Fruit fly (Drosophila melanogaster) whole organism, pupa: ENCODE data around the gene CG3625.

Source experiments
- CG12605 ChIP-seq: fragments of 200-800 bp; sonication (Bioruptor generic); IDR thresholded peaks from 2 replicates; pipeline ENCODE4 v1.3.6; 2022; ENCODE audit warnings: missing biosample characterization, missing genetic modification characterization
- CG4496 ChIP-seq: fragments of 200-800 bp; sonication (Bioruptor generic); IDR thresholded peaks from 3 replicates; pipeline ENCODE4 v1.3.6; 2022; ENCODE audit warnings: missing biosample characterization, missing genetic modification characterization
- fd96Ca ChIP-seq: fragments of 200-800 bp; sonication (Bioruptor generic); IDR thresholded peaks from 3 replicates; pipeline ENCODE4 v1.3.6; 2022; ENCODE audit warnings: missing biosample characterization, missing genetic modification characterization
- gl ChIP-seq: fragments of 200-800 bp; sonication (Bioruptor generic); optimal IDR thresholded peaks from 2 replicates; lab custom pipeline; 2018; ENCODE audit warnings: missing biosample characterization, mild to moderate bottlenecking, missing genetic modification characterization

- TF ChIP-seq fd96Ca (GFP tag; lab: Robert Waterston, UW), result no peak
- TF ChIP-seq CG12605 (GFP tag; lab: Robert Waterston, UW), result no peak
- TF ChIP-seq CG4496 (GFP tag; lab: Robert Waterston, UW), result no peak
- TF ChIP-seq gl (tag; lab: Kevin White, UChicago), result no peak
These were observed 40.6 kb upstream of the CG3625 start, which contains the start of gene CG31921 for dm6 chr2L:332235-332634.
